Worm (Caenorhabditis elegans) whole organism, young adult: ENCODE data around the gene W01C9.2.

Experiments used
- B0336.3 ChIP-seq: fragments of 200-800 bp; sonication (Bioruptor generic); IDR thresholded peaks from 2 replicates; pipeline ENCODE4 v1.3.6; 2022; ENCODE audit warnings: missing genetic modification characterization, missing compliant biosample characterization
- C06A6.2 ChIP-seq: fragments of 200-800 bp; sonication (Bioruptor generic); conservative IDR thresholded peaks from 2 replicates; pipeline ENCODE4 v1.3.6; 2022; ENCODE audit warnings: missing genetic modification characterization, missing compliant biosample characterization
- C17E4.6 ChIP-seq: fragments of 200-800 bp; sonication (Bioruptor generic); IDR thresholded peaks from 2 replicates; pipeline ENCODE4 v1.3.6; 2022; ENCODE audit warnings: missing genetic modification reagents, missing genetic modification characterization, missing compliant biosample characterization
- F10E7.11 ChIP-seq: sonication (generic microtip); optimal IDR thresholded peaks from 2 replicates; lab custom pipeline; 2017; ENCODE audit warnings: mild to moderate bottlenecking, missing genetic modification characterization, moderate library complexity, missing compliant biosample characterization
- F33H1.4 ChIP-seq: fragments of 200-800 bp; sonication (Bioruptor generic); IDR thresholded peaks from 2 replicates; pipeline ENCODE4 v1.3.6; 2022; ENCODE audit warnings: missing genetic modification reagents, missing genetic modification characterization, missing compliant biosample characterization
- F39B2.1 ChIP-seq: fragments of 200-800 bp; sonication (Bioruptor generic); IDR thresholded peaks from 2 replicates; pipeline ENCODE4 v1.3.6; 2022; ENCODE audit warnings: missing genetic modification reagents, missing genetic modification characterization, missing compliant biosample characterization
- F49E8.2 ChIP-seq: sonication (generic microtip); optimal IDR thresholded peaks from 3 replicates; lab custom pipeline; 2017; ENCODE audit warnings: missing genetic modification characterization, mild to moderate bottlenecking, missing compliant biosample characterization, antibody characterized with exemption, moderate library complexity; ENCODE audit not compliant: insufficient read depth
- F57A8.1 ChIP-seq: fragments of 200-800 bp; sonication (Bioruptor generic); optimal IDR thresholded peaks from 2 replicates; lab custom pipeline; 2018; ENCODE audit warnings: mild to moderate bottlenecking, missing genetic modification characterization, moderate library complexity, missing compliant biosample characterization
- F57C9.4 ChIP-seq: sonication (generic microtip); optimal IDR thresholded peaks from 2 replicates; lab custom pipeline; 2017; ENCODE audit warnings: mild to moderate bottlenecking, missing genetic modification characterization, missing compliant biosample characterization
- Y53G8AR.9 ChIP-seq: fragments of 200-800 bp; sonication (Bioruptor generic); conservative IDR thresholded peaks from 2 replicates; pipeline ENCODE4 v1.3.6; 2022; ENCODE audit warnings: missing genetic modification reagents, missing genetic modification characterization, missing compliant biosample characterization
- Y56A3A.18 ChIP-seq: fragments of 200-800 bp; sonication (Bioruptor generic); IDR thresholded peaks from 2 replicates; pipeline ENCODE4 v1.3.6; 2022; ENCODE audit warnings: missing genetic modification reagents, missing genetic modification characterization, missing compliant biosample characterization
- Y95B8A.8 ChIP-seq: fragments of 200-800 bp; sonication (Bioruptor generic); IDR thresholded peaks from 2 replicates; pipeline ENCODE4 v1.3.6; 2022; ENCODE audit warnings: missing genetic modification reagents, missing genetic modification characterization, missing compliant biosample characterization
- aptf-2 ChIP-seq: fragments of 200-800 bp; sonication (Bioruptor generic); conservative IDR thresholded peaks from 2 replicates; pipeline ENCODE4 v1.3.6; 2022; ENCODE audit warnings: missing genetic modification reagents, missing genetic modification characterization, missing compliant biosample characterization
- athp-1 ChIP-seq: sonication (generic microtip); optimal IDR thresholded peaks from 2 replicates; lab custom pipeline; 2017; ENCODE audit warnings: mild to moderate bottlenecking, missing genetic modification characterization, missing compliant biosample characterization
- attf-3 ChIP-seq: fragments of 200-800 bp; sonication (Bioruptor generic); conservative IDR thresholded peaks from 2 replicates; pipeline ENCODE4 v1.3.6; 2022; ENCODE audit warnings: missing genetic modification reagents, missing genetic modification characterization, missing compliant biosample characterization
- attf-5 ChIP-seq: fragments of 200-800 bp; sonication (Bioruptor generic); optimal IDR thresholded peaks from 2 replicates; lab custom pipeline; 2018; ENCODE audit warnings: mild to moderate bottlenecking, missing genetic modification characterization, missing compliant biosample characterization
- bed-1 ChIP-seq: fragments of 200-800 bp; sonication (Bioruptor generic); IDR thresholded peaks from 2 replicates; pipeline ENCODE4 v1.3.6; 2022; ENCODE audit warnings: missing genetic modification reagents, missing genetic modification characterization, missing compliant biosample characterization
- ccch-3 ChIP-seq: fragments of 200-800 bp; sonication (Bioruptor generic); optimal IDR thresholded peaks from 2 replicates; lab custom pipeline; 2018; ENCODE audit warnings: mild to moderate bottlenecking, missing genetic modification characterization, missing compliant biosample characterization
- cebp-1 ChIP-seq, 2 experiments: fragments of 200-800 bp in 1 of 2; sonication (Bioruptor generic) in 1 of 2; sonication (generic microtip) in 1 of 2; IDR thresholded peaks in 1 of 2; optimal IDR thresholded peaks in 1 of 2; 2 replicates each; pipeline versions ENCODE4 v1.3.6 to Lab custom; 2017 to 2022; ENCODE audit warnings: missing compliant biosample characterization in 2 of 2, missing genetic modification characterization in 2 of 2, mild to moderate bottlenecking in 1 of 2, missing genetic modification reagents in 1 of 2, moderate library complexity in 1 of 2
- ceh-100 ChIP-seq: fragments of 200-800 bp; sonication (Bioruptor generic); IDR thresholded peaks from 2 replicates; pipeline ENCODE4 v1.3.6; 2022; ENCODE audit warnings: missing genetic modification reagents, missing genetic modification characterization, missing compliant biosample characterization
- die-1 ChIP-seq: sonication (generic microtip); optimal IDR thresholded peaks from 2 replicates; lab custom pipeline; 2016; ENCODE audit warnings: missing genotype, mild to moderate bottlenecking, missing genetic modification characterization, missing compliant biosample characterization
- egl-44 ChIP-seq: fragments of 200-800 bp; sonication (Bioruptor generic); IDR thresholded peaks from 2 replicates; pipeline ENCODE4 v1.3.6; 2022; ENCODE audit warnings: missing genetic modification reagents, missing genetic modification characterization, missing compliant biosample characterization
- him-1 ChIP-seq: sonication (generic microtip); optimal IDR thresholded peaks from 2 replicates; lab custom pipeline; 2016; ENCODE audit warnings: missing genotype, missing genetic modification reagents, missing genetic modification characterization, missing compliant biosample characterization
- hmg-20 ChIP-seq: fragments of 200-800 bp; sonication (Bioruptor generic); IDR thresholded peaks from 2 replicates; pipeline ENCODE4 v1.3.6; 2022; ENCODE audit warnings: missing genetic modification reagents, missing genetic modification characterization, missing compliant biosample characterization
- hrde-1 ChIP-seq: sonication (generic microtip); optimal IDR thresholded peaks from 2 replicates; lab custom pipeline; 2016; ENCODE audit warnings: missing genetic modification characterization, mild to moderate bottlenecking, missing compliant biosample characterization, moderate library complexity, missing genotype, missing genetic modification reagents, borderline replicate concordance
- lag-1 ChIP-seq: fragments of 200-800 bp; sonication (Bioruptor generic); IDR thresholded peaks from 2 replicates; pipeline ENCODE4 v1.3.6; 2022; ENCODE audit warnings: missing genetic modification reagents, missing genetic modification characterization, missing compliant biosample characterization
- let-607 ChIP-seq, 2 experiments: fragments of 200-800 bp in 1 of 2; sonication (Bioruptor generic) in 1 of 2; sonication (generic microtip) in 1 of 2; optimal IDR thresholded peaks; 2 replicates each; lab custom pipeline; 2016 to 2018; ENCODE audit warnings: mild to moderate bottlenecking in 2 of 2, missing compliant biosample characterization in 2 of 2, missing genetic modification characterization in 2 of 2, moderate library complexity in 2 of 2, missing genotype in 1 of 2
- lin-35 ChIP-seq, 3 experiments: fragments of 150-350 bp in 2 of 3; sonication (generic microtip) in 1 of 3; optimal IDR thresholded peaks; 2 replicates each; lab custom pipeline; 2014 to 2018; ENCODE audit warnings: missing biosample characterization in 3 of 3, missing genetic modification characterization in 3 of 3, missing genetic modification reagents in 3 of 3
- madf-10 ChIP-seq: sonication (generic microtip); optimal IDR thresholded peaks from 2 replicates; lab custom pipeline; 2016; ENCODE audit warnings: mild to moderate bottlenecking, missing genetic modification characterization, missing compliant biosample characterization
- madf-6 ChIP-seq: fragments of 200-800 bp; sonication (Bioruptor generic); IDR thresholded peaks from 2 replicates; pipeline ENCODE4 v1.3.6; 2022; ENCODE audit warnings: missing genetic modification reagents, missing genetic modification characterization, missing compliant biosample characterization
- madf-8 ChIP-seq: fragments of 200-800 bp; sonication (Bioruptor generic); conservative IDR thresholded peaks from 2 replicates; pipeline ENCODE4 v1.3.6; 2022; ENCODE audit warnings: missing genetic modification reagents, missing genetic modification characterization, missing compliant biosample characterization
- mcd-1 ChIP-seq: fragments of 200-800 bp; sonication (Bioruptor generic); IDR thresholded peaks from 2 replicates; pipeline ENCODE4 v1.3.6; 2022; ENCODE audit warnings: missing genetic modification reagents, missing genetic modification characterization, missing compliant biosample characterization
- mel-28 ChIP-seq: sonication (generic microtip); optimal IDR thresholded peaks from 2 replicates; lab custom pipeline; 2016; ENCODE audit warnings: borderline replicate concordance, mild to moderate bottlenecking, missing genetic modification characterization, missing compliant biosample characterization
- mes-4 ChIP-seq: sonication (generic microtip); optimal IDR thresholded peaks from 2 replicates; lab custom pipeline; 2016; ENCODE audit warnings: missing genotype, missing genetic modification characterization, missing compliant biosample characterization
- mxl-1 ChIP-seq: sonication (generic microtip); optimal IDR thresholded peaks from 2 replicates; lab custom pipeline; 2016; ENCODE audit warnings: missing genetic modification characterization, missing compliant biosample characterization
- nfyb-1 ChIP-seq: fragments of 200-800 bp; sonication (Bioruptor generic); IDR thresholded peaks from 2 replicates; pipeline ENCODE4 v1.3.6; 2022; ENCODE audit warnings: missing genetic modification reagents, missing genetic modification characterization, missing compliant biosample characterization
- nhr-120 ChIP-seq: fragments of 200-800 bp; sonication (Bioruptor generic); IDR thresholded peaks from 2 replicates; pipeline ENCODE4 v1.3.6; 2022; ENCODE audit warnings: missing genetic modification characterization, missing compliant biosample characterization
- rcor-1 ChIP-seq: fragments of 200-800 bp; sonication (Bioruptor generic); IDR thresholded peaks from 2 replicates; pipeline ENCODE4 v1.3.6; 2022; ENCODE audit warnings: missing genetic modification reagents, missing genetic modification characterization, missing compliant biosample characterization
- snpc-1.1 ChIP-seq: sonication (generic microtip); optimal IDR thresholded peaks from 2 replicates; lab custom pipeline; 2017; ENCODE audit warnings: missing genetic modification characterization, mild to moderate bottlenecking, missing compliant biosample characterization, antibody characterized with exemption, moderate library complexity, missing genotype, missing genetic modification reagents; ENCODE audit not compliant: insufficient read depth
- snpc-4 ChIP-seq, 5 experiments: fragments of 150-350 bp in 1 of 5; sonication (generic microtip) in 4 of 5; optimal IDR thresholded peaks; 2 replicates each; lab custom pipeline; 2014 to 2018; ENCODE audit warnings: missing genetic modification characterization in 5 of 5, missing biosample characterization in 3 of 5, antibody characterized with exemption in 2 of 5, mild to moderate bottlenecking in 2 of 5, missing compliant biosample characterization in 2 of 5, missing genotype in 2 of 5, moderate library complexity in 2 of 5, missing genetic modification reagents in 1 of 5
- somi-1 ChIP-seq: fragments of 200-800 bp; sonication (Bioruptor generic); optimal IDR thresholded peaks from 2 replicates; lab custom pipeline; 2018; ENCODE audit warnings: mild to moderate bottlenecking, missing genetic modification characterization, missing compliant biosample characterization
- unc-62 ChIP-seq: fragments of 150-350 bp; optimal IDR thresholded peaks from 2 replicates; lab custom pipeline; 2014; ENCODE audit warnings: missing biosample characterization, missing genetic modification reagents, missing genetic modification characterization
- xnd-1 ChIP-seq: sonication (generic microtip); optimal IDR thresholded peaks from 2 replicates; lab custom pipeline; 2016; ENCODE audit warnings: missing genotype, missing genetic modification reagents, missing genetic modification characterization, missing compliant biosample characterization
- ztf-25 ChIP-seq: fragments of 200-800 bp; sonication (Bioruptor generic); IDR thresholded peaks from 2 replicates; pipeline ENCODE4 v1.3.6; 2022; ENCODE audit warnings: missing genetic modification reagents, missing genetic modification characterization, missing compliant biosample characterization
- ztf-26 ChIP-seq: sonication (generic microtip); optimal IDR thresholded peaks from 2 replicates; lab custom pipeline; 2017; ENCODE audit warnings: missing genetic modification characterization, missing compliant biosample characterization
- ztf-3 ChIP-seq: fragments of 200-800 bp; sonication (Bioruptor generic); optimal IDR thresholded peaks from 2 replicates; lab custom pipeline; 2018; ENCODE audit warnings: mild to moderate bottlenecking, missing genetic modification characterization, missing compliant biosample characterization
- ztf-6 ChIP-seq: fragments of 200-800 bp; sonication (Bioruptor generic); IDR thresholded peaks from 2 replicates; pipeline ENCODE4 v1.3.6; 2022; ENCODE audit warnings: missing genetic modification reagents, missing genetic modification characterization, missing compliant biosample characterization

The W01C9.2 gene

DNA sequence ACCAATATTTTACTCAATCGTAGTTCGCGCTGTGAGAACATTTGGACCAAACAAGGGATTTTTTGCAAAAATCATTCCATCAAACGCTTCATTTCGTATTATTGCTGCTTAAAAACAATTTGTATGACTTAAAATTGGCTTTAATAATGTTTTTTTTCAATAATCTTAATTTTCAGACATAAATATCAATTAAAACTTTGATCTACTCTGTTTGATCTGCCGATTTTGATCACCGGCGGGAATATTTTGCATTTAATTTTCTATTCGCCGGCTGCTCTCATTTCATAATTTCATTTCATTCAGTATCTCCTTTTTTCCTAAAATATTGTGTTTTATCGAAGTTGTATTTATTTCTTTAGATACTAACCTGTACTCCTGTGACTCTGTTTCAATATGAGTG is 39.0 kb downstream of the W01C9.2 start, which contains the start of gene puf-5 (continued):
- no peak for TF ChIP-seq Y53G8AR.9 (GFP tag; lab: Robert Waterston, UW)
- TF ChIP-seq madf-6 (GFP tag; lab: Robert Waterston, UW) = peak; percentile 94
- TF ChIP-seq F57C9.4 (tag; lab: Kevin White, UChicago) = no peak
- TF ChIP-seq hrde-1 (tag; lab: Kevin White, UChicago) = no peak
- TF ChIP-seq athp-1 = no peak
- TF ChIP-seq mxl-1 (tag; lab: Kevin White, UChicago) = no peak
- TF ChIP-seq F39B2.1 = no peak
- TF ChIP-seq cebp-1 (GFP tag; IDR thresholded peaks at IDR 0.05; lab: Robert Waterston, UW) = no peak
- no peak for TF ChIP-seq cebp-1 (tag; optimal IDR thresholded peaks at IDR 0.05; lab: Kevin White, UChicago)
- no peak for TF ChIP-seq ztf-6 (GFP tag; lab: Robert Waterston, UW)
- TF ChIP-seq C06A6.2 (GFP tag; lab: Robert Waterston, UW) = no peak
- no peak for TF ChIP-seq ztf-25 (GFP tag; lab: Robert Waterston, UW)
- TF ChIP-seq madf-8 (GFP tag; lab: Robert Waterston, UW) = peak; percentile 88
- TF ChIP-seq snpc-4 (GFP tag; optimal IDR thresholded peaks at IDR 0.05; lab: Kevin White, UChicago) = peak; percentile 21
- peak in 1 of 4 experiments; percentile 22 for TF ChIP-seq snpc-4 (tag; optimal IDR thresholded peaks at IDR 0.05; lab: Kevin White, UChicago)
- no peak for TF ChIP-seq attf-3 (GFP tag; lab: Robert Waterston, UW)
- no peak for TF ChIP-seq nfyb-1 (GFP tag; lab: Robert Waterston, UW)
- TF ChIP-seq xnd-1 (tag; lab: Kevin White, UChicago) = peak; percentile 85
- TF ChIP-seq egl-44 = no peak
- no peak for TF ChIP-seq Y56A3A.18
- TF ChIP-seq die-1 (tag; lab: Kevin White, UChicago) = no peak
- no peak for TF ChIP-seq mes-4 (tag; lab: Kevin White, UChicago)
- peak; percentile 67 for TF ChIP-seq F33H1.4 (GFP tag; lab: Robert Waterston, UW)
- TF ChIP-seq let-607 (tag; optimal IDR thresholded peaks at IDR 0.05; lab: Kevin White, UChicago) = no peak
- TF ChIP-seq ztf-3 (GFP tag; lab: Kevin White, UChicago) = no peak
- TF ChIP-seq lin-35 (GFP tag; optimal IDR thresholded peaks at IDR 0.05; lab: Kevin White, UChicago) = peak in 1 of 3 experiments; percentile 2
- no peak for TF ChIP-seq nhr-120
- no peak for TF ChIP-seq bed-1 (GFP tag; lab: Robert Waterston, UW)
- no peak for TF ChIP-seq lag-1
- no peak for TF ChIP-seq B0336.3 (GFP tag; lab: Robert Waterston, UW)
- peak; percentile 73 for TF ChIP-seq F49E8.2
- no peak for TF ChIP-seq C17E4.6 (GFP tag; lab: Robert Waterston, UW)
- TF ChIP-seq mel-28 (tag; lab: Kevin White, UChicago) = no peak
- no peak for TF ChIP-seq ccch-3 (GFP tag; lab: Kevin White, UChicago)
- no peak for TF ChIP-seq hmg-20 (GFP tag; lab: Robert Waterston, UW)
- TF ChIP-seq ceh-100 = no peak
- peak; percentile 78 for TF ChIP-seq snpc-1.1 (tag; lab: Kevin White, UChicago)
- no peak for TF ChIP-seq attf-5 (GFP tag; lab: Kevin White, UChicago)
- TF ChIP-seq Y95B8A.8 (GFP tag; lab: Robert Waterston, UW) = 0 out of 2 replicates have a peak, but pooled peaks have one; percentile 56
- TF ChIP-seq mcd-1 (GFP tag; lab: Robert Waterston, UW) = no peak
- no peak for TF ChIP-seq ztf-26 (tag; lab: Kevin White, UChicago)
- no peak for TF ChIP-seq somi-1
- TF ChIP-seq F57A8.1 (GFP tag; lab: Kevin White, UChicago) = no peak
- TF ChIP-seq madf-10 (tag; lab: Kevin White, UChicago) = no peak
- no peak for TF ChIP-seq rcor-1 (GFP tag; lab: Robert Waterston, UW)
- TF ChIP-seq F10E7.11 = no peak
- TF ChIP-seq aptf-2 = no peak
- TF ChIP-seq him-1 = no peak
- no peak for TF ChIP-seq unc-62
